Worm (Caenorhabditis elegans) whole organism, mixed stage, embryonic: ENCODE results near the gene C15H11.10.

Experiments used
- bed-3 ChIP-seq: fragments of 200-800 bp; sonication (Bioruptor generic); optimal IDR thresholded peaks from 3 replicates; lab custom pipeline; 2018; ENCODE audit warnings: mild to moderate bottlenecking, missing genetic modification characterization, moderate library complexity, missing compliant biosample characterization
- blmp-1 ChIP-seq: fragments of 150-350 bp; optimal IDR thresholded peaks from 2 replicates; lab custom pipeline; 2014; ENCODE audit warnings: missing biosample characterization, missing genetic modification characterization
- ces-1 ChIP-seq: fragments of 150-350 bp; optimal IDR thresholded peaks from 2 replicates; lab custom pipeline; 2014; ENCODE audit warnings: missing biosample characterization, missing genetic modification reagents, missing genetic modification characterization
- elt-3 ChIP-seq: fragments of 150-350 bp; optimal IDR thresholded peaks from 2 replicates; lab custom pipeline; 2014; ENCODE audit warnings: missing biosample characterization, missing genetic modification characterization
- nhr-28 ChIP-seq: fragments of 150-350 bp; optimal IDR thresholded peaks from 2 replicates; lab custom pipeline; 2014; ENCODE audit warnings: missing biosample characterization, missing genetic modification characterization
- nhr-76 ChIP-seq: sonication (generic microtip); optimal IDR thresholded peaks from 2 replicates; lab custom pipeline; 2017; ENCODE audit warnings: missing biosample characterization, missing genetic modification characterization

ce11 chrV:14352032-14352431, 39.9 kb upstream of the C15H11.10 start:
- TF ChIP-seq ces-1 (GFP tag; lab: Kevin White, UChicago) (no peak), blmp-1 (tag; lab: Kevin White, UChicago) (no peak), elt-3 (tag; lab: Kevin White, UChicago) (no peak), nhr-76 (no peak), nhr-28 (tag; lab: Kevin White, UChicago) (no peak), bed-3 (GFP tag; lab: Kevin White, UChicago) (no peak)
